Fruit fly (Drosophila melanogaster) whole organism, embryonic: ENCODE data around the gene Prp18.

Experiments
- B-H1 ChIP-seq: fragments of 200-800 bp; sonication (Bioruptor generic); IDR thresholded peaks from 3 replicates; pipeline ENCODE4 v1.3.6; 2022; ENCODE audit warnings: missing biosample characterization, missing genetic modification characterization
- Bteb2 ChIP-seq: fragments of 200-800 bp; sonication (Bioruptor generic); optimal IDR thresholded peaks from 2 replicates; lab custom pipeline; 2016; ENCODE audit warnings: missing biosample characterization, missing genetic modification characterization
- CG10274 ChIP-seq: fragments of 200-800 bp; sonication (Bioruptor generic); optimal IDR thresholded peaks from 3 replicates; lab custom pipeline; 2017; ENCODE audit warnings: missing biosample characterization, mild to moderate bottlenecking, missing genetic modification characterization
- CG10431 ChIP-seq: fragments of 200-800 bp; sonication (Bioruptor generic); optimal IDR thresholded peaks from 3 replicates; lab custom pipeline; 2018; ENCODE audit warnings: missing biosample characterization, mild to moderate bottlenecking, missing genetic modification characterization
- CG10543 ChIP-seq: fragments of 200-800 bp; sonication (Bioruptor generic); optimal IDR thresholded peaks from 3 replicates; lab custom pipeline; 2017; ENCODE audit warnings: missing biosample characterization, mild to moderate bottlenecking, missing genetic modification characterization, moderate library complexity
- CG10565 ChIP-seq: fragments of 200-800 bp; sonication (Bioruptor generic); optimal IDR thresholded peaks from 3 replicates; lab custom pipeline; 2016; ENCODE audit warnings: missing biosample characterization, mild to moderate bottlenecking, missing genetic modification characterization
- CG11398 ChIP-seq: fragments of 200-800 bp; sonication (Bioruptor generic); optimal IDR thresholded peaks from 2 replicates; lab custom pipeline; 2016; ENCODE audit warnings: missing biosample characterization, missing genetic modification characterization
- CG11723 ChIP-seq: fragments of 200-800 bp; sonication (Bioruptor generic); optimal IDR thresholded peaks from 2 replicates; lab custom pipeline; 2017; ENCODE audit warnings: missing biosample characterization, mild to moderate bottlenecking, missing genetic modification characterization
- CG15011 ChIP-seq: fragments of 200-800 bp; sonication (Bioruptor generic); optimal IDR thresholded peaks from 3 replicates; lab custom pipeline; 2018; ENCODE audit warnings: missing biosample characterization, mild to moderate bottlenecking, missing genetic modification characterization
- CG1529 ChIP-seq: fragments of 200-800 bp; sonication (Bioruptor generic); optimal IDR thresholded peaks from 3 replicates; lab custom pipeline; 2018; ENCODE audit warnings: missing biosample characterization, missing genetic modification characterization
- CG1602 ChIP-seq: fragments of 200-800 bp; sonication (Bioruptor generic); optimal IDR thresholded peaks from 3 replicates; lab custom pipeline; 2016; ENCODE audit warnings: missing biosample characterization, missing genetic modification characterization
- CG18764 ChIP-seq: fragments of 200-800 bp; sonication (Bioruptor generic); optimal IDR thresholded peaks from 3 replicates; lab custom pipeline; 2016; ENCODE audit warnings: missing biosample characterization, missing genetic modification characterization
- CG2116 ChIP-seq: fragments of 200-800 bp; sonication (Bioruptor generic); optimal IDR thresholded peaks from 3 replicates; lab custom pipeline; 2018; ENCODE audit warnings: missing biosample characterization, mild to moderate bottlenecking, missing genetic modification characterization
- CG2889 ChIP-seq: fragments of 200-800 bp; sonication (Bioruptor generic); IDR thresholded peaks from 3 replicates; pipeline ENCODE4 v1.3.6; 2022; ENCODE audit warnings: missing biosample characterization, missing genetic modification characterization
- CG3838 ChIP-seq: fragments of 200-800 bp; sonication (Bioruptor generic); optimal IDR thresholded peaks from 3 replicates; lab custom pipeline; 2016; ENCODE audit warnings: missing biosample characterization, missing genetic modification characterization
- CG4424 ChIP-seq: fragments of 200-800 bp; sonication (Bioruptor generic); optimal IDR thresholded peaks from 3 replicates; lab custom pipeline; 2016; ENCODE audit warnings: missing biosample characterization, missing genetic modification characterization
- CG4707 ChIP-seq: fragments of 200-800 bp; sonication (Bioruptor generic); optimal IDR thresholded peaks from 2 replicates; lab custom pipeline; 2018; ENCODE audit warnings: missing biosample characterization, mild to moderate bottlenecking, missing genetic modification characterization, moderate library complexity
- CG4820 ChIP-seq: fragments of 200-800 bp; sonication (Bioruptor generic); optimal IDR thresholded peaks from 3 replicates; lab custom pipeline; 2016; ENCODE audit warnings: missing biosample characterization, missing genetic modification characterization
- CG5180 ChIP-seq: fragments of 200-800 bp; sonication (Bioruptor generic); optimal IDR thresholded peaks from 3 replicates; lab custom pipeline; 2017; ENCODE audit warnings: missing biosample characterization, missing genetic modification characterization, mild to moderate bottlenecking, moderate library complexity, missing genetic modification reagents
- CG8388 ChIP-seq: fragments of 200-800 bp; sonication (Bioruptor generic); optimal IDR thresholded peaks from 2 replicates; lab custom pipeline; 2019; ENCODE audit warnings: missing biosample characterization, mild to moderate bottlenecking, missing genetic modification characterization, moderate library complexity
- CTCF ChIP-seq: fragments of 200-800 bp; sonication (Bioruptor generic); optimal IDR thresholded peaks from 2 replicates; lab custom pipeline; 2017; ENCODE audit warnings: missing biosample characterization, mild to moderate bottlenecking, missing genetic modification characterization, moderate library complexity
- CkIIα-i1 ChIP-seq: fragments of 200-800 bp; sonication (Bioruptor generic); IDR thresholded peaks from 2 replicates; pipeline ENCODE4 v1.3.6; 2022; ENCODE audit warnings: missing biosample characterization, missing genetic modification characterization
- CrebB ChIP-seq: fragments of 200-800 bp; sonication (Bioruptor generic); optimal IDR thresholded peaks from 3 replicates; lab custom pipeline; 2018; ENCODE audit warnings: missing biosample characterization, mild to moderate bottlenecking, missing genetic modification characterization
- Dll ChIP-seq: fragments of 200-800 bp; sonication (Bioruptor generic); IDR thresholded peaks from 4 replicates; pipeline ENCODE4 v1.3.6; 2022; ENCODE audit warnings: missing biosample characterization, missing genetic modification characterization; ENCODE audit not compliant: partially characterized antibody
- Dp ChIP-seq: fragments of 200-800 bp; sonication (Bioruptor generic); optimal IDR thresholded peaks from 2 replicates; lab custom pipeline; 2018; ENCODE audit warnings: missing biosample characterization, mild to moderate bottlenecking, missing genetic modification characterization, moderate library complexity
- H15 ChIP-seq: fragments of 200-800 bp; sonication (Bioruptor generic); IDR thresholded peaks from 3 replicates; pipeline ENCODE4 v1.3.6; 2022; ENCODE audit warnings: missing biosample characterization, missing genetic modification characterization
- HHEX ChIP-seq: fragments of 200-800 bp; sonication (Bioruptor generic); optimal IDR thresholded peaks from 3 replicates; lab custom pipeline; 2017; ENCODE audit warnings: missing biosample characterization, mild to moderate bottlenecking, missing genetic modification characterization, missing genetic modification reagents
- Hmr ChIP-seq: fragments of 200-800 bp; sonication (Bioruptor generic); optimal IDR thresholded peaks from 3 replicates; lab custom pipeline; 2017; ENCODE audit warnings: mild to moderate bottlenecking, missing biosample characterization, missing genetic modification reagents, missing genetic modification characterization
- Hr78 ChIP-seq, 2 experiments: fragments of 200-800 bp in 1 of 2; fragments of >200 bp in 1 of 2; sonication (Bioruptor generic) in 1 of 2; optimal IDR thresholded peaks; 2 replicates each; lab custom pipeline; 2017 to 2019; ENCODE audit warnings: missing biosample characterization in 2 of 2, missing genetic modification characterization in 2 of 2, mild to moderate bottlenecking in 1 of 2, moderate library complexity in 1 of 2
- Med ChIP-seq: fragments of 200-800 bp; sonication (Bioruptor generic); peaks from one replicate; lab custom pipeline; 2016; ENCODE audit warnings: missing biosample characterization, missing genetic modification characterization, mild to moderate bottlenecking, inconsistent platforms, moderate library complexity
- Mrtf ChIP-seq: fragments of 200-800 bp; sonication (Bioruptor generic); IDR thresholded peaks from 3 replicates; pipeline ENCODE4 v1.3.6; 2022; ENCODE audit warnings: missing biosample characterization, missing genetic modification characterization
- NFAT ChIP-seq: fragments of 200-800 bp; sonication (Bioruptor generic); IDR thresholded peaks from 2 replicates; pipeline ENCODE4 v1.3.6; 2022; ENCODE audit warnings: missing biosample characterization, missing genetic modification characterization
- Ptx1 ChIP-seq: fragments of 200-800 bp; sonication (Bioruptor generic); IDR thresholded peaks from 2 replicates; pipeline ENCODE4 v1.3.6; 2022; ENCODE audit warnings: missing biosample characterization, missing genetic modification characterization
- TFAM ChIP-seq: fragments of 200-800 bp; sonication (Bioruptor generic); optimal IDR thresholded peaks from 2 replicates; lab custom pipeline; 2017; ENCODE audit warnings: missing biosample characterization, missing genetic modification characterization, inconsistent platforms
- Trl ChIP-seq, 3 experiments: fragments of >200 bp in 2 of 3; fragments of 200-800 bp in 1 of 3; sonication (Bioruptor generic) in 1 of 3; optimal IDR thresholded peaks; 2 replicates in 1 of 3; 3 replicates in 2 of 3; lab custom pipeline; 2016 to 2017; ENCODE audit warnings: missing biosample characterization in 1 of 3, missing genetic modification characterization in 1 of 3
- btn ChIP-seq: fragments of 200-800 bp; sonication (Bioruptor generic); optimal IDR thresholded peaks from 2 replicates; lab custom pipeline; 2016; ENCODE audit warnings: missing biosample characterization, missing genetic modification characterization
- cg ChIP-seq: fragments of 200-800 bp; sonication (Bioruptor generic); optimal IDR thresholded peaks from 3 replicates; lab custom pipeline; 2019; ENCODE audit warnings: missing biosample characterization, mild to moderate bottlenecking, missing genetic modification characterization, moderate library complexity
- ci ChIP-seq: fragments of 200-800 bp; sonication (Bioruptor generic); IDR thresholded peaks from 3 replicates; pipeline ENCODE4 v1.3.6; 2022; ENCODE audit warnings: missing biosample characterization, missing genetic modification characterization
- gsb-n ChIP-seq: fragments of 200-800 bp; sonication (Bioruptor generic); optimal IDR thresholded peaks from 3 replicates; lab custom pipeline; 2018; ENCODE audit warnings: missing biosample characterization, mild to moderate bottlenecking, missing genetic modification characterization
- h ChIP-seq: fragments of >200 bp; optimal IDR thresholded peaks from 2 replicates; lab custom pipeline; 2017
- hth ChIP-seq: fragments of >200 bp; optimal IDR thresholded peaks from 2 replicates; lab custom pipeline; 2017; ENCODE audit warnings: inconsistent platforms
- jumu ChIP-seq: fragments of 200-800 bp; sonication (Bioruptor generic); optimal IDR thresholded peaks from 3 replicates; lab custom pipeline; 2016; ENCODE audit warnings: missing biosample characterization, missing genetic modification characterization
- ken ChIP-seq: fragments of 200-800 bp; sonication (Bioruptor generic); IDR thresholded peaks from 3 replicates; pipeline ENCODE4 v1.3.6; 2022; ENCODE audit warnings: missing biosample characterization, missing genetic modification characterization
- knrl ChIP-seq: fragments of 200-800 bp; sonication (Bioruptor generic); IDR thresholded peaks from 3 replicates; pipeline ENCODE4 v1.3.6; 2022; ENCODE audit warnings: missing biosample characterization, missing genetic modification characterization; ENCODE audit not compliant: partially characterized antibody
- pzg ChIP-seq: fragments of 200-800 bp; sonication (Bioruptor generic); optimal IDR thresholded peaks from 3 replicates; lab custom pipeline; 2018; ENCODE audit warnings: missing biosample characterization, mild to moderate bottlenecking, missing genetic modification characterization, moderate library complexity
- row ChIP-seq: fragments of 200-800 bp; sonication (Bioruptor generic); IDR thresholded peaks from 3 replicates; pipeline ENCODE4 v1.3.6; 2022; ENCODE audit warnings: missing biosample characterization, missing genetic modification characterization
- sisA ChIP-seq: fragments of 200-800 bp; sonication (Bioruptor generic); IDR thresholded peaks from 2 replicates; pipeline ENCODE4 v1.3.6; 2022; ENCODE audit warnings: missing biosample characterization, missing genetic modification characterization
- sna ChIP-seq: fragments of 200-800 bp; sonication (Bioruptor generic); IDR thresholded peaks from 2 replicates; pipeline ENCODE4 v1.3.6; 2022; ENCODE audit warnings: missing biosample characterization, missing genetic modification characterization; ENCODE audit not compliant: partially characterized antibody
- ssp ChIP-seq: fragments of 200-800 bp; sonication (Bioruptor generic); IDR thresholded peaks from 2 replicates; pipeline ENCODE4 v1.3.6; 2022; ENCODE audit warnings: missing biosample characterization, missing genetic modification characterization
- tgo ChIP-seq: fragments of 200-800 bp; sonication (Bioruptor generic); IDR thresholded peaks from 3 replicates; pipeline ENCODE4 v1.3.6; 2022; ENCODE audit warnings: missing biosample characterization, missing genetic modification characterization
- tna ChIP-seq: fragments of 200-800 bp; sonication (Bioruptor generic); IDR thresholded peaks from 2 replicates; pipeline ENCODE4 v1.3.6; 2022; ENCODE audit warnings: missing biosample characterization, missing genetic modification characterization; ENCODE audit not compliant: partially characterized antibody

Prp18 gene

DNA sequence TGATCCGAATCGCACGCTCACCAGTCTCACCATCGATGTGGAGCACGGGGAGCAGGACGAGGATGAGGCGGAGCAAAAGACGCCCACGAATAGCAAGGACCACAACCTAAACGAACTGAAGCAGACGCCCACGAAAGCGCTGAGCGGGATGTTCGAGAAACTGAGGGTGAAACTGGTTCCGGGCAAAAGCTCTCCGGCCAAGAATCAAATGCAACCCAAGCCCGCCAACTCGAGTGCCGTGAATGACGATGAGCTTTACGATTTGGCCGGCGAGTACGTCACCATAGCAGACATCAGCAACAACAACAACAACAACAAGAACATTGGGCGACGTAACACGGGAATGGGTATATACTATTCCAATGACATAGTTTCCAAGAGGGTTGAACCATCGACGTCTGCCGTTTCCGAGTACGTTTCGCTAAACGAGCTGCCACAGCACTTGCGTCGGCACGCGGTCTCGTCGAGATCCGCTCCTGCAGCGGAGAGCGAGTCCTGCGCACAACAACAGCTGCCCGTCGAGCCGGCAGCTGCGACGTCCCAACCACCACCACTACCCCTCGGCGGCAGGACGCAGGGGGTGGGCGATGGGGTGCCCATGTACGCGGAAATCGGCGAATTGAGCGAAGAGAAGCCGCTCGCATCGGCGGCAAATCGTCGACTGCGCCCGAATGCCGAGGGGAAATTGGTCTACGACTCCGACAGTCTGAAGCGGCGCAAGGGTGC, 13.6 kb downstream of the Prp18 start (continued):
- TF ChIP-seq CG2889 (GFP tag; lab: Robert Waterston, UW) (no peak), btn (GFP tag; lab: Kevin White, UChicago) (no peak), HHEX (GFP tag; lab: Kevin White, UChicago) (no peak), CG1529 (GFP tag; lab: Kevin White, UChicago) (no peak), row (GFP tag; lab: Robert Waterston, UW) (peak; percentile 42; the same call in 2 of the 3 replicates), Trl (optimal IDR thresholded peaks at IDR 0.05; lab: Kevin White, UChicago) (no peak), Trl (GFP tag; optimal IDR thresholded peaks at IDR 0.05; lab: Kevin White, UChicago) (no peak), CG4820 (GFP tag; lab: Kevin White, UChicago) (no peak), CG11723 (GFP tag; lab: Kevin White, UChicago) (no peak), Hmr (GFP tag; lab: Kevin White, UChicago) (peak; percentile 3), Dll (GFP tag; lab: Robert Waterston, UW) (peak; percentile 41; the same call in 1 of the 4 replicates), NFAT (GFP tag; lab: Robert Waterston, UW) (no peak), CG1602 (no peak), CG3838 (GFP tag; lab: Kevin White, UChicago) (no peak), TFAM (GFP tag; lab: Kevin White, UChicago) (no peak), CG18764 (GFP tag; lab: Kevin White, UChicago) (no peak), sna (GFP tag; lab: Robert Waterston, UW) (no peak), Med (GFP tag; lab: Kevin White, UChicago) (peak; percentile 61), CG2116 (GFP tag; lab: Kevin White, UChicago) (peak; percentile 18), CG8388 (GFP tag; lab: Kevin White, UChicago) (no peak), sisA (GFP tag; lab: Robert Waterston, UW) (no peak), ken (GFP tag; lab: Robert Waterston, UW) (no peak), gsb-n (no peak), Bteb2 (GFP tag; lab: Kevin White, UChicago) (no peak), knrl (GFP tag; lab: Robert Waterston, UW) (no peak), tgo (GFP tag; lab: Robert Waterston, UW) (no peak), ssp (no peak), Ptx1 (GFP tag; lab: Robert Waterston, UW) (no peak), Hr78 (GFP tag; optimal IDR thresholded peaks at IDR 0.05; lab: Kevin White, UChicago) (no peak), CTCF (GFP tag; lab: Kevin White, UChicago) (peak; percentile 85), pzg (GFP tag; lab: Kevin White, UChicago) (peak; percentile 26), CG4424 (GFP tag; lab: Kevin White, UChicago) (no peak), hth (no peak), jumu (GFP tag; lab: Kevin White, UChicago) (no peak), CG10431 (GFP tag; lab: Kevin White, UChicago) (peak; percentile 83), CG5180 (GFP tag; lab: Kevin White, UChicago) (no peak), H15 (GFP tag; lab: Robert Waterston, UW) (no peak), CG15011 (GFP tag; lab: Kevin White, UChicago) (no peak), CG4707 (GFP tag; lab: Kevin White, UChicago) (no peak), Mrtf (GFP tag; lab: Robert Waterston, UW) (no peak), B-H1 (GFP tag; lab: Robert Waterston, UW) (no peak), CG10274 (GFP tag; lab: Kevin White, UChicago) (no peak), CkIIα-i1 (no peak), ci (GFP tag; lab: Robert Waterston, UW) (0 out of 3 replicates have a peak, but pooled peaks have one; percentile 31), Dp (GFP tag; lab: Kevin White, UChicago) (peak; percentile 49), CG11398 (GFP tag; lab: Kevin White, UChicago) (no peak), tna (GFP tag; lab: Robert Waterston, UW) (no peak), cg (no peak), h (lab: Kevin White, UChicago) (no peak), CG10543 (GFP tag; lab: Kevin White, UChicago) (peak; percentile 3), CG10565 (GFP tag; lab: Kevin White, UChicago) (no peak), CrebB (tag; lab: Kevin White, UChicago) (no peak)
